Worm (Caenorhabditis elegans) whole organism, midembryonic: ENCODE data around the gene smk-1.

ENCODE experiments used
- T22C8.4 ChIP-seq: fragments of 200-800 bp; sonication (Bioruptor generic); IDR thresholded peaks from 2 replicates; pipeline ENCODE4 v1.3.6; 2022; ENCODE audit warnings: missing genetic modification characterization, missing compliant biosample characterization
- cog-1 ChIP-seq: sonication (generic microtip); optimal IDR thresholded peaks from 2 replicates; lab custom pipeline; 2016; ENCODE audit warnings: missing genetic modification characterization, missing compliant biosample characterization
- flt-1 ChIP-seq: fragments of 200-800 bp; sonication (Bioruptor generic); IDR thresholded peaks from 2 replicates; pipeline ENCODE4 v1.3.6; 2022; ENCODE audit warnings: missing genetic modification characterization, missing compliant biosample characterization
- klf-2 ChIP-seq: fragments of 200-800 bp; sonication (Bioruptor generic); conservative IDR thresholded peaks from 2 replicates; pipeline ENCODE4 v1.3.6; 2022; ENCODE audit warnings: missing genetic modification reagents, missing genetic modification characterization, missing compliant biosample characterization
- med-1 ChIP-seq: sonication (generic microtip); optimal IDR thresholded peaks from 2 replicates; lab custom pipeline; 2017; ENCODE audit warnings: missing genetic modification characterization, mild to moderate bottlenecking, missing compliant biosample characterization, antibody characterized with exemption, missing genetic modification reagents; ENCODE audit not compliant: insufficient read depth
- ref-1 ChIP-seq: fragments of 200-800 bp; sonication (Bioruptor generic); conservative IDR thresholded peaks from 2 replicates; pipeline ENCODE4 v1.3.6; 2022; ENCODE audit warnings: missing genetic modification reagents, missing genetic modification characterization, missing compliant biosample characterization
- tab-1 ChIP-seq: fragments of 200-800 bp; sonication (Bioruptor generic); IDR thresholded peaks from 2 replicates; pipeline ENCODE4 v1.3.6; 2022; ENCODE audit warnings: missing genetic modification characterization, missing compliant biosample characterization
- ztf-23 ChIP-seq: fragments of 200-800 bp; sonication (Bioruptor generic); IDR thresholded peaks from 2 replicates; pipeline ENCODE4 v1.3.6; 2022; ENCODE audit warnings: missing genetic modification reagents, missing genetic modification characterization, missing compliant biosample characterization
- ztf-29 ChIP-seq: fragments of 200-800 bp; sonication (Bioruptor generic); IDR thresholded peaks from 2 replicates; pipeline ENCODE4 v1.3.6; 2022; ENCODE audit warnings: missing genetic modification reagents, missing genetic modification characterization, missing compliant biosample characterization

- no peak for TF ChIP-seq tab-1 (GFP tag; lab: Robert Waterston, UW)
- TF ChIP-seq ztf-23: no peak
- no peak for TF ChIP-seq ref-1 (GFP tag; lab: Robert Waterston, UW)
- TF ChIP-seq med-1 (GFP tag; lab: Kevin White, UChicago): no peak
- TF ChIP-seq flt-1: no peak
- no peak for TF ChIP-seq klf-2 (GFP tag; lab: Robert Waterston, UW)
- no peak for TF ChIP-seq T22C8.4 (GFP tag; lab: Robert Waterston, UW)
- no peak for TF ChIP-seq cog-1
- TF ChIP-seq ztf-29 (GFP tag; lab: Robert Waterston, UW): no peak
Measured at ce11 chrV:8632788-8633187, 25.2 kb downstream of the smk-1 start.
